Fruit fly (Drosophila melanogaster) whole organism, embryonic: ENCODE results near the gene bin.

Experiments
- Antp ChIP-seq: fragments of 200-800 bp; sonication (Bioruptor generic); optimal IDR thresholded peaks from 3 replicates; lab custom pipeline; 2016; ENCODE audit warnings: missing biosample characterization, missing genetic modification characterization
- C15 ChIP-seq: fragments of 200-800 bp; sonication (Bioruptor generic); IDR thresholded peaks from 3 replicates; pipeline ENCODE4 v1.3.6; 2022; ENCODE audit warnings: missing biosample characterization, missing genetic modification characterization
- CG12219 ChIP-seq: fragments of 200-800 bp; sonication (Bioruptor generic); optimal IDR thresholded peaks from 3 replicates; lab custom pipeline; 2018; ENCODE audit warnings: missing biosample characterization, mild to moderate bottlenecking, missing genetic modification characterization
- CG12769 ChIP-seq: fragments of 200-800 bp; sonication (Bioruptor generic); optimal IDR thresholded peaks from 2 replicates; lab custom pipeline; 2019; ENCODE audit warnings: missing biosample characterization, mild to moderate bottlenecking, missing genetic modification characterization, moderate library complexity
- CG12942 ChIP-seq: fragments of 200-800 bp; sonication (Bioruptor generic); optimal IDR thresholded peaks from 3 replicates; lab custom pipeline; 2016; ENCODE audit warnings: missing biosample characterization, missing genetic modification characterization
- CG13775 ChIP-seq: fragments of 200-800 bp; sonication (Bioruptor generic); optimal IDR thresholded peaks from 3 replicates; lab custom pipeline; 2017; ENCODE audit warnings: missing biosample characterization, mild to moderate bottlenecking, missing genetic modification characterization
- CG13894 ChIP-seq: fragments of 200-800 bp; sonication (Bioruptor generic); optimal IDR thresholded peaks from 3 replicates; lab custom pipeline; 2018; ENCODE audit warnings: missing biosample characterization, mild to moderate bottlenecking, missing genetic modification characterization, moderate library complexity
- CG15073 ChIP-seq: fragments of 200-800 bp; sonication (Bioruptor generic); optimal IDR thresholded peaks from 2 replicates; lab custom pipeline; 2016; ENCODE audit warnings: missing biosample characterization, missing genetic modification characterization
- CG15514 ChIP-seq: fragments of 200-800 bp; sonication (Bioruptor generic); optimal IDR thresholded peaks from 3 replicates; lab custom pipeline; 2017; ENCODE audit warnings: missing biosample characterization, missing genetic modification characterization, mild to moderate bottlenecking, moderate library complexity, missing genetic modification reagents
- CG1602 ChIP-seq: fragments of 200-800 bp; sonication (Bioruptor generic); optimal IDR thresholded peaks from 3 replicates; lab custom pipeline; 2016; ENCODE audit warnings: missing biosample characterization, missing genetic modification characterization
- CG18764 ChIP-seq: fragments of 200-800 bp; sonication (Bioruptor generic); optimal IDR thresholded peaks from 3 replicates; lab custom pipeline; 2016; ENCODE audit warnings: missing biosample characterization, missing genetic modification characterization
- CG2129 ChIP-seq: fragments of 200-800 bp; sonication (Bioruptor generic); IDR thresholded peaks from 2 replicates; pipeline ENCODE4 v1.3.6; 2022; ENCODE audit warnings: missing biosample characterization, missing genetic modification characterization; ENCODE audit not compliant: partially characterized antibody
- CG2712 ChIP-seq: fragments of 200-800 bp; optimal IDR thresholded peaks from 3 replicates; lab custom pipeline; 2019; ENCODE audit warnings: missing biosample characterization, mild to moderate bottlenecking, missing genetic modification characterization, moderate library complexity
- CG43689 ChIP-seq: fragments of 200-800 bp; sonication (Bioruptor generic); IDR thresholded peaks from 2 replicates; pipeline ENCODE4 v1.3.6; 2022; ENCODE audit warnings: missing biosample characterization, missing genetic modification characterization
- CG6254 ChIP-seq: fragments of 200-800 bp; sonication (Bioruptor generic); optimal IDR thresholded peaks from 3 replicates; lab custom pipeline; 2017; ENCODE audit warnings: mild to moderate bottlenecking, missing biosample characterization, missing genetic modification reagents, missing genetic modification characterization
- CG6791 ChIP-seq: fragments of 200-800 bp; sonication (Bioruptor generic); IDR thresholded peaks from 3 replicates; pipeline ENCODE4 v1.3.6; 2022; ENCODE audit warnings: missing biosample characterization, missing genetic modification characterization; ENCODE audit not compliant: partially characterized antibody
- CG7271 ChIP-seq: fragments of 200-800 bp; sonication (Bioruptor generic); optimal IDR thresholded peaks from 2 replicates; lab custom pipeline; 2018; ENCODE audit warnings: missing biosample characterization, mild to moderate bottlenecking, missing genetic modification characterization, moderate library complexity
- CG7372 ChIP-seq: fragments of 200-800 bp; sonication (Bioruptor generic); IDR thresholded peaks from 2 replicates; pipeline ENCODE4 v1.3.6; 2022; ENCODE audit warnings: missing biosample characterization, missing genetic modification characterization
- CG7786 ChIP-seq: fragments of 200-800 bp; sonication (Bioruptor generic); optimal IDR thresholded peaks from 2 replicates; lab custom pipeline; 2016; ENCODE audit warnings: missing biosample characterization, missing genetic modification characterization
- CG8089 ChIP-seq: fragments of 200-800 bp; sonication (Bioruptor generic); optimal IDR thresholded peaks from 3 replicates; lab custom pipeline; 2016; ENCODE audit warnings: missing biosample characterization, missing genetic modification characterization
- CG8765 ChIP-seq: fragments of 200-800 bp; sonication (Bioruptor generic); IDR thresholded peaks from 2 replicates; pipeline ENCODE4 v1.3.6; 2022; ENCODE audit warnings: missing biosample characterization, missing genetic modification characterization
- CG9437 ChIP-seq: fragments of 200-800 bp; sonication (Bioruptor generic); optimal IDR thresholded peaks from 2 replicates; lab custom pipeline; 2018; ENCODE audit warnings: missing biosample characterization, mild to moderate bottlenecking, missing genetic modification characterization
- Hand ChIP-seq: fragments of 200-800 bp; sonication (Bioruptor generic); optimal IDR thresholded peaks from 2 replicates; lab custom pipeline; 2017; ENCODE audit warnings: mild to moderate bottlenecking, missing biosample characterization, missing genetic modification reagents, missing genetic modification characterization
- MBD-R2 ChIP-seq: fragments of 200-800 bp; sonication (Bioruptor generic); IDR thresholded peaks from 2 replicates; pipeline ENCODE4 v1.3.6; 2022; ENCODE audit warnings: missing biosample characterization, missing genetic modification characterization
- NC2β ChIP-seq: fragments of 200-800 bp; sonication (Bioruptor generic); optimal IDR thresholded peaks from 2 replicates; lab custom pipeline; 2016; ENCODE audit warnings: missing biosample characterization, missing genetic modification characterization
- Neu2 ChIP-seq: fragments of 200-800 bp; sonication (Bioruptor generic); optimal IDR thresholded peaks from 3 replicates; lab custom pipeline; 2016; ENCODE audit warnings: missing biosample characterization, missing genetic modification characterization, borderline replicate concordance
- Opbp ChIP-seq: fragments of 200-800 bp; sonication (Bioruptor generic); IDR thresholded peaks from 3 replicates; pipeline ENCODE4 v1.3.6; 2022; ENCODE audit warnings: missing biosample characterization, missing genetic modification characterization; ENCODE audit not compliant: partially characterized antibody
- Rx ChIP-seq: fragments of 200-800 bp; sonication (Bioruptor generic); IDR thresholded peaks from 2 replicates; pipeline ENCODE4 v1.3.6; 2022; ENCODE audit warnings: missing biosample characterization, missing genetic modification characterization
- ase ChIP-seq: fragments of 200-800 bp; sonication (Bioruptor generic); IDR thresholded peaks from 3 replicates; pipeline ENCODE4 v1.3.6; 2022; ENCODE audit warnings: missing biosample characterization, missing genetic modification characterization
- bigmax ChIP-seq: fragments of 200-800 bp; sonication (Bioruptor generic); optimal IDR thresholded peaks from 2 replicates; lab custom pipeline; 2018; ENCODE audit warnings: missing biosample characterization, mild to moderate bottlenecking, missing genetic modification characterization
- bowl ChIP-seq: fragments of 200-800 bp; sonication (Bioruptor generic); IDR thresholded peaks from 2 replicates; pipeline ENCODE4 v1.3.6; 2022; ENCODE audit warnings: missing biosample characterization, missing genetic modification characterization
- bsh ChIP-seq, 2 experiments: fragments of 200-800 bp; sonication (Bioruptor generic); optimal IDR thresholded peaks; 2 replicates each; lab custom pipeline; 2017 to 2018; ENCODE audit warnings: mild to moderate bottlenecking in 2 of 2, missing biosample characterization in 2 of 2, missing genetic modification characterization in 2 of 2, moderate library complexity in 1 of 2
- btn ChIP-seq: fragments of 200-800 bp; sonication (Bioruptor generic); optimal IDR thresholded peaks from 2 replicates; lab custom pipeline; 2016; ENCODE audit warnings: missing biosample characterization, missing genetic modification characterization
- crc ChIP-seq: fragments of 200-800 bp; sonication (Bioruptor generic); optimal IDR thresholded peaks from 2 replicates; lab custom pipeline; 2016; ENCODE audit warnings: missing biosample characterization, missing genetic modification characterization
- dmrt99B ChIP-seq: fragments of 200-800 bp; sonication (Bioruptor generic); optimal IDR thresholded peaks from 2 replicates; lab custom pipeline; 2018; ENCODE audit warnings: missing biosample characterization, mild to moderate bottlenecking, missing genetic modification characterization, moderate library complexity
- ewg ChIP-seq: fragments of 200-800 bp; sonication (Bioruptor generic); optimal IDR thresholded peaks from 3 replicates; lab custom pipeline; 2017; ENCODE audit warnings: mild to moderate bottlenecking, missing biosample characterization, missing genetic modification reagents, missing genetic modification characterization
- ftz-f1 ChIP-seq: fragments of 200-800 bp; sonication (Bioruptor generic); optimal IDR thresholded peaks from 2 replicates; lab custom pipeline; 2016; ENCODE audit warnings: missing biosample characterization, missing genetic modification characterization
- ind ChIP-seq: fragments of 200-800 bp; sonication (Bioruptor generic); optimal IDR thresholded peaks from 3 replicates; lab custom pipeline; 2016; ENCODE audit warnings: missing biosample characterization, missing genetic modification characterization
- knrl ChIP-seq: fragments of 200-800 bp; sonication (Bioruptor generic); IDR thresholded peaks from 3 replicates; pipeline ENCODE4 v1.3.6; 2022; ENCODE audit warnings: missing biosample characterization, missing genetic modification characterization; ENCODE audit not compliant: partially characterized antibody
- lbe ChIP-seq: fragments of 200-800 bp; sonication (Bioruptor generic); optimal IDR thresholded peaks from 2 replicates; lab custom pipeline; 2016; ENCODE audit warnings: missing biosample characterization, mild to moderate bottlenecking, missing genetic modification characterization
- nom ChIP-seq: fragments of 200-800 bp; sonication (Bioruptor generic); optimal IDR thresholded peaks from 2 replicates; lab custom pipeline; 2017; ENCODE audit warnings: missing biosample characterization, missing genetic modification characterization, mild to moderate bottlenecking, moderate library complexity, missing genetic modification reagents
- otp ChIP-seq: fragments of 200-800 bp; sonication (Bioruptor generic); IDR thresholded peaks from 3 replicates; pipeline ENCODE4, ENCODE4 v1.3.6; 2022; ENCODE audit warnings: missing biosample characterization, missing genetic modification characterization
- pan ChIP-seq, 4 experiments: fragments of >200 bp in 3 of 4; fragments of 200-800 bp in 1 of 4; sonication (Bioruptor generic) in 1 of 4; optimal IDR thresholded peaks in 3 of 4; IDR thresholded peaks in 1 of 4; 2 replicates each; pipeline versions ENCODE4 v1.3.6 to Lab custom; 2017 to 2022; ENCODE audit warnings: missing biosample characterization in 2 of 4, missing genetic modification characterization in 2 of 4, mixed read lengths in 1 of 4
- pfk ChIP-seq: fragments of 200-800 bp; sonication (Bioruptor generic); optimal IDR thresholded peaks from 2 replicates; lab custom pipeline; 2018; ENCODE audit warnings: missing biosample characterization, mild to moderate bottlenecking, missing genetic modification characterization, moderate library complexity
- pros ChIP-seq: fragments of 200-800 bp; sonication (Bioruptor generic); optimal IDR thresholded peaks from 3 replicates; lab custom pipeline; 2019; ENCODE audit warnings: missing biosample characterization, mild to moderate bottlenecking, missing genetic modification characterization, moderate library complexity
- sqz ChIP-seq: fragments of 200-800 bp; sonication (Bioruptor generic); optimal IDR thresholded peaks from 3 replicates; lab custom pipeline; 2018; ENCODE audit warnings: missing biosample characterization, mild to moderate bottlenecking, missing genetic modification characterization
- tgo ChIP-seq: fragments of 200-800 bp; sonication (Bioruptor generic); IDR thresholded peaks from 3 replicates; pipeline ENCODE4 v1.3.6; 2022; ENCODE audit warnings: missing biosample characterization, missing genetic modification characterization
- zen2 ChIP-seq: fragments of 200-800 bp; sonication (Bioruptor generic); IDR thresholded peaks from 3 replicates; pipeline ENCODE4 v1.3.6; 2022; ENCODE audit warnings: missing biosample characterization, missing genetic modification characterization; ENCODE audit not compliant: partially characterized antibody

bin gene

dm6 chr3L:6963792-6964487 lies 26.5 kb upstream of the bin start (continued):
- TF ChIP-seq CG7372 (GFP tag; lab: Robert Waterston, UW) (peak; percentile 75), zen2 (no peak), CG12942 (peak; percentile 69), CG8089 (GFP tag; lab: Kevin White, UChicago) (peak; percentile 66), otp (peak; percentile 65; the same call in 2 of the 3 replicates), CG6254 (GFP tag; lab: Kevin White, UChicago) (peak; percentile 62), ftz-f1 (no peak), sqz (GFP tag; lab: Kevin White, UChicago) (peak; percentile 30), CG13894 (peak; percentile 8), CG9437 (GFP tag; lab: Kevin White, UChicago) (peak; percentile 79), CG6791 (GFP tag; lab: Robert Waterston, UW) (no peak), CG7786 (GFP tag; lab: Kevin White, UChicago) (peak; percentile 78), ewg (GFP tag; lab: Kevin White, UChicago) (peak; percentile 60), pfk (GFP tag; lab: Kevin White, UChicago) (no peak), CG2712 (tag; lab: Kevin White, UChicago) (peak; percentile 89), bigmax (no peak), CG2129 (GFP tag; lab: Robert Waterston, UW) (no peak), CG43689 (GFP tag; lab: Robert Waterston, UW) (0 out of 2 replicates have a peak, but pooled peaks have one; percentile 30), Rx (GFP tag; lab: Robert Waterston, UW) (no peak), CG13775 (peak; percentile 76), Hand (GFP tag; lab: Kevin White, UChicago) (peak; percentile 27), dmrt99B (tag; lab: Kevin White, UChicago) (peak; percentile 91), CG8765 (no peak), nom (GFP tag; lab: Kevin White, UChicago) (peak; percentile 39), crc (GFP tag; lab: Kevin White, UChicago) (peak; percentile 75), btn (GFP tag; lab: Kevin White, UChicago) (peak; percentile 50), Opbp (GFP tag; lab: Robert Waterston, UW) (no peak), bsh (GFP tag; optimal IDR thresholded peaks at IDR 0.05; lab: Kevin White, UChicago) (peak; percentile 61 to 91), bowl (GFP tag; lab: Robert Waterston, UW) (peak; percentile 40; the same call in 1 of the 2 replicates), C15 (GFP tag; lab: Robert Waterston, UW) (no peak), pros (GFP tag; lab: Kevin White, UChicago) (no peak), CG15073 (peak; percentile 0), lbe (GFP tag; lab: Kevin White, UChicago) (no peak), NC2β (GFP tag; lab: Kevin White, UChicago) (peak; percentile 76), Antp (GFP tag; lab: Kevin White, UChicago) (peak; percentile 81), ase (GFP tag; lab: Robert Waterston, UW) (peak; percentile 58; the same call in 2 of the 3 replicates), Neu2 (GFP tag; lab: Kevin White, UChicago) (no peak), CG7271 (no peak), CG12219 (GFP tag; lab: Kevin White, UChicago) (peak; percentile 90), CG15514 (GFP tag; lab: Kevin White, UChicago) (peak; percentile 67), pan (optimal IDR thresholded peaks at IDR 0.05; lab: Kevin White, UChicago) (no peak), pan (GFP tag; optimal IDR thresholded peaks at IDR 0.05 in 1 of 2, IDR thresholded peaks at IDR 0.05 in 1 of 2) (peak in 1 of 2 experiments; percentile 72), MBD-R2 (GFP tag; lab: Robert Waterston, UW) (peak; percentile 46; the same call in 1 of the 2 replicates), ind (GFP tag; lab: Kevin White, UChicago) (peak; percentile 78), CG1602 (GFP tag; lab: Kevin White, UChicago) (peak; percentile 77), CG12769 (tag; lab: Kevin White, UChicago) (peak; percentile 88), tgo (GFP tag; lab: Robert Waterston, UW) (peak; percentile 82), knrl (GFP tag; lab: Robert Waterston, UW) (no peak), CG18764 (peak; percentile 63)
